Fruit fly (Drosophila melanogaster) whole organism, prepupa: ENCODE measurements around the gene Wnt4.

Experiments
- CG16779 ChIP-seq: fragments of 200-800 bp; sonication (Bioruptor generic); optimal IDR thresholded peaks from 3 replicates; lab custom pipeline; 2017; ENCODE audit warnings: missing biosample characterization, mild to moderate bottlenecking, missing genetic modification characterization
- Hr38 ChIP-seq: sonication (Bioruptor generic); optimal IDR thresholded peaks from 2 replicates; lab custom pipeline; 2016; ENCODE audit warnings: missing biosample characterization, missing genetic modification characterization
- dac ChIP-seq: fragments of 200-800 bp; sonication (Bioruptor generic); optimal IDR thresholded peaks from 2 replicates; lab custom pipeline; 2017; ENCODE audit warnings: missing biosample characterization, mild to moderate bottlenecking, missing genetic modification characterization

DNA sequence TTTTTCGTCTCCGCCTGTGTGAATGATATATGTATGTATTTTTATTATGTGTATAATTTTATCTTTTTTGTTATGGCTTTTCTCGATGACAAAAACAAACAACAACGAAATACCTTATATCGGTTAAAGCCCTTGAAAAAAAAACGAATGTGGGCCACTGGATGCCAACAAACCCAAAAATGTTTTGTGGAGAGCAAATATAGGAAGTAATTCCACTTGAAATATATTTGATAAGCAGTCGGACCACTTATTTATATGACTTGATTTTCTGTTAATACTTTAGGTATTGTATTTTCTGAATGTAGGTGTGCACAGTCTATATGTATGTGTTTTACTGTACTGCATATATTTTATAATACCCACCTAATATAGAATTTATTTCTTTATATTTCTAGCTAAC is 36.0 kb downstream of the Wnt4 start:
- TF ChIP-seq Hr38 (GFP tag; lab: Kevin White, UChicago) (no peak), dac (GFP tag; lab: Kevin White, UChicago) (no peak), CG16779 (no peak)
